Worm (Caenorhabditis elegans) whole organism, young adult: Measurements from ENCODE around the gene F55F10.3.

Experiments
- B0035.1 ChIP-seq: sonication (generic microtip); optimal IDR thresholded peaks from 2 replicates; lab custom pipeline; 2016; ENCODE audit warnings: missing genetic modification characterization, mild to moderate bottlenecking, missing compliant biosample characterization, missing genotype, missing genetic modification reagents
- F37B4.10 ChIP-seq: fragments of 200-800 bp; sonication (Bioruptor generic); IDR thresholded peaks from 2 replicates; pipeline ENCODE4 v1.3.6; 2022; ENCODE audit warnings: missing genetic modification characterization, missing compliant biosample characterization
- F39B2.1 ChIP-seq: fragments of 200-800 bp; sonication (Bioruptor generic); IDR thresholded peaks from 2 replicates; pipeline ENCODE4 v1.3.6; 2022; ENCODE audit warnings: missing genetic modification reagents, missing genetic modification characterization, missing compliant biosample characterization
- F55B11.4 ChIP-seq: sonication (generic microtip); optimal IDR thresholded peaks from 2 replicates; lab custom pipeline; 2016; ENCODE audit warnings: missing compliant biosample characterization, missing genetic modification characterization, borderline replicate concordance; ENCODE audit not compliant: insufficient read depth
- F57C9.4 ChIP-seq: sonication (generic microtip); optimal IDR thresholded peaks from 2 replicates; lab custom pipeline; 2017; ENCODE audit warnings: mild to moderate bottlenecking, missing genetic modification characterization, missing compliant biosample characterization
- T26A5.8 ChIP-seq: sonication (generic microtip); optimal IDR thresholded peaks from 2 replicates; lab custom pipeline; 2016; ENCODE audit warnings: missing genetic modification characterization, missing compliant biosample characterization
- Y56A3A.18 ChIP-seq: fragments of 200-800 bp; sonication (Bioruptor generic); IDR thresholded peaks from 2 replicates; pipeline ENCODE4 v1.3.6; 2022; ENCODE audit warnings: missing genetic modification reagents, missing genetic modification characterization, missing compliant biosample characterization
- attf-5 ChIP-seq: fragments of 200-800 bp; sonication (Bioruptor generic); optimal IDR thresholded peaks from 2 replicates; lab custom pipeline; 2018; ENCODE audit warnings: mild to moderate bottlenecking, missing genetic modification characterization, missing compliant biosample characterization
- cebp-1 ChIP-seq, 2 experiments: fragments of 200-800 bp in 1 of 2; sonication (Bioruptor generic) in 1 of 2; sonication (generic microtip) in 1 of 2; IDR thresholded peaks in 1 of 2; optimal IDR thresholded peaks in 1 of 2; 2 replicates each; pipeline versions ENCODE4 v1.3.6 to Lab custom; 2017 to 2022; ENCODE audit warnings: missing compliant biosample characterization in 2 of 2, missing genetic modification characterization in 2 of 2, mild to moderate bottlenecking in 1 of 2, missing genetic modification reagents in 1 of 2, moderate library complexity in 1 of 2
- ceh-79 ChIP-seq: sonication (generic microtip); optimal IDR thresholded peaks from 2 replicates; lab custom pipeline; 2017; ENCODE audit warnings: mild to moderate bottlenecking, missing genetic modification characterization, missing compliant biosample characterization
- ceh-91 ChIP-seq: fragments of 200-800 bp; sonication (Bioruptor generic); IDR thresholded peaks from 2 replicates; pipeline ENCODE4 v1.3.6; 2022; ENCODE audit warnings: missing genetic modification reagents, missing genetic modification characterization, missing compliant biosample characterization
- chd-7 ChIP-seq: sonication (generic microtip); optimal IDR thresholded peaks from 2 replicates; lab custom pipeline; 2016; ENCODE audit warnings: mild to moderate bottlenecking, missing genetic modification characterization, moderate library complexity, missing compliant biosample characterization
- dox-1 ChIP-seq: fragments of 200-800 bp; sonication (Bioruptor generic); IDR thresholded peaks from 2 replicates; pipeline ENCODE4 v1.3.6; 2022; ENCODE audit warnings: missing genetic modification reagents, missing genetic modification characterization, missing compliant biosample characterization
- egrh-3 ChIP-seq: fragments of 200-800 bp; sonication (Bioruptor generic); IDR thresholded peaks from 2 replicates; pipeline ENCODE4 v1.3.6; 2022; ENCODE audit warnings: missing genetic modification reagents, missing genetic modification characterization, missing compliant biosample characterization
- ekl-4 ChIP-seq: fragments of 200-800 bp; sonication (Bioruptor generic); IDR thresholded peaks from 2 replicates; pipeline ENCODE4 v1.3.6; 2022; ENCODE audit warnings: missing genetic modification reagents, missing genetic modification characterization, missing compliant biosample characterization
- fkh-3 ChIP-seq: sonication (generic microtip); optimal IDR thresholded peaks from 2 replicates; lab custom pipeline; 2016; ENCODE audit warnings: mild to moderate bottlenecking, missing genetic modification characterization, missing compliant biosample characterization
- hlh-26 ChIP-seq: fragments of 200-800 bp; sonication (Bioruptor generic); conservative IDR thresholded peaks from 2 replicates; pipeline ENCODE4 v1.3.6; 2022; ENCODE audit warnings: missing genetic modification reagents, missing genetic modification characterization, missing compliant biosample characterization
- hmg-1.2 ChIP-seq: fragments of 200-800 bp; sonication (Bioruptor generic); IDR thresholded peaks from 2 replicates; pipeline ENCODE4 v1.3.6; 2022; ENCODE audit warnings: missing genetic modification reagents, missing genetic modification characterization, missing compliant biosample characterization
- let-526 ChIP-seq: fragments of 200-800 bp; sonication (Bioruptor generic); IDR thresholded peaks from 2 replicates; pipeline ENCODE4 v1.3.6; 2022; ENCODE audit warnings: missing genetic modification reagents, missing genetic modification characterization, missing compliant biosample characterization
- lin-26 ChIP-seq: fragments of 200-800 bp; sonication (Bioruptor generic); IDR thresholded peaks from 2 replicates; pipeline ENCODE4 v1.3.6; 2022; ENCODE audit warnings: missing genetic modification reagents, missing genetic modification characterization, missing compliant biosample characterization
- lin-35 ChIP-seq, 3 experiments: fragments of 150-350 bp in 2 of 3; sonication (generic microtip) in 1 of 3; optimal IDR thresholded peaks; 2 replicates each; lab custom pipeline; 2014 to 2018; ENCODE audit warnings: missing biosample characterization in 3 of 3, missing genetic modification characterization in 3 of 3, missing genetic modification reagents in 3 of 3
- lin-40 ChIP-seq: sonication (generic microtip); optimal IDR thresholded peaks from 2 replicates; lab custom pipeline; 2016; ENCODE audit warnings: missing genetic modification characterization, mild to moderate bottlenecking, missing compliant biosample characterization, missing genotype, missing genetic modification reagents
- lir-1 ChIP-seq: fragments of 200-800 bp; sonication (Bioruptor generic); conservative IDR thresholded peaks from 2 replicates; pipeline ENCODE4 v1.3.6; 2022; ENCODE audit warnings: missing genetic modification reagents, missing genetic modification characterization, missing compliant biosample characterization
- nhr-179 ChIP-seq: sonication (generic microtip); optimal IDR thresholded peaks from 2 replicates; lab custom pipeline; 2016; ENCODE audit warnings: mild to moderate bottlenecking, missing genetic modification characterization, missing compliant biosample characterization
- rec-8 ChIP-seq, 2 experiments: sonication (generic microtip); optimal IDR thresholded peaks; 2 replicates each; lab custom pipeline; 2016; ENCODE audit warnings: mild to moderate bottlenecking in 2 of 2, missing genetic modification characterization in 2 of 2, missing genetic modification reagents in 2 of 2, missing genotype in 2 of 2, missing biosample characterization in 1 of 2, missing compliant biosample characterization in 1 of 2, moderate library complexity in 1 of 2
- rpc-1 ChIP-seq, 2 experiments: fragments of 150-350 bp in 1 of 2; sonication (generic microtip) in 1 of 2; optimal IDR thresholded peaks; 2 replicates each; lab custom pipeline; 2014 to 2018; ENCODE audit warnings: missing biosample characterization in 1 of 2, missing genetic modification characterization in 1 of 2, missing genetic modification reagents in 1 of 2, missing genotype in 1 of 2
- snpc-1.1 ChIP-seq: sonication (generic microtip); optimal IDR thresholded peaks from 2 replicates; lab custom pipeline; 2017; ENCODE audit warnings: missing genetic modification characterization, mild to moderate bottlenecking, missing compliant biosample characterization, antibody characterized with exemption, moderate library complexity, missing genotype, missing genetic modification reagents; ENCODE audit not compliant: insufficient read depth
- snpc-1.3 ChIP-seq: sonication (generic microtip); optimal IDR thresholded peaks from 2 replicates; lab custom pipeline; 2017; ENCODE audit warnings: missing genetic modification characterization, mild to moderate bottlenecking, missing compliant biosample characterization, antibody characterized with exemption, moderate library complexity, missing genotype, missing genetic modification reagents; ENCODE audit not compliant: insufficient read depth
- somi-1 ChIP-seq: fragments of 200-800 bp; sonication (Bioruptor generic); optimal IDR thresholded peaks from 2 replicates; lab custom pipeline; 2018; ENCODE audit warnings: mild to moderate bottlenecking, missing genetic modification characterization, missing compliant biosample characterization
- tbp1 ChIP-seq: fragments of 200-800 bp; sonication (Bioruptor generic); optimal IDR thresholded peaks from 2 replicates; lab custom pipeline; 2018; ENCODE audit warnings: mild to moderate bottlenecking, missing genetic modification characterization, missing compliant biosample characterization
- zfh-2 ChIP-seq: fragments of 200-800 bp; sonication (Bioruptor generic); conservative IDR thresholded peaks from 2 replicates; pipeline ENCODE4 v1.3.6; 2022; ENCODE audit warnings: missing genetic modification reagents, missing genetic modification characterization, missing compliant biosample characterization
- ztf-22 ChIP-seq: fragments of 200-800 bp; sonication (Bioruptor generic); optimal IDR thresholded peaks from 2 replicates; lab custom pipeline; 2018; ENCODE audit warnings: mild to moderate bottlenecking, missing genetic modification characterization, moderate library complexity, missing compliant biosample characterization
- ztf-25 ChIP-seq: fragments of 200-800 bp; sonication (Bioruptor generic); IDR thresholded peaks from 2 replicates; pipeline ENCODE4 v1.3.6; 2022; ENCODE audit warnings: missing genetic modification reagents, missing genetic modification characterization, missing compliant biosample characterization
- ztf-26 ChIP-seq: sonication (generic microtip); optimal IDR thresholded peaks from 2 replicates; lab custom pipeline; 2017; ENCODE audit warnings: missing genetic modification characterization, missing compliant biosample characterization

Gene F55F10.3

ce11 chrIV:4400350-4401326 lies 40.9 kb downstream of the F55F10.3 start, which contains the start of gene Y24D9A.6 (continued):
- TF ChIP-seq F39B2.1 (GFP tag; lab: Robert Waterston, UW): no peak
- TF ChIP-seq ztf-25: no peak
- TF ChIP-seq cebp-1 (GFP tag; IDR thresholded peaks at IDR 0.05; lab: Robert Waterston, UW): no peak
- peak; percentile 43 for TF ChIP-seq cebp-1 (tag; optimal IDR thresholded peaks at IDR 0.05; lab: Kevin White, UChicago)
- TF ChIP-seq ceh-91 (GFP tag; lab: Robert Waterston, UW): no peak
- TF ChIP-seq T26A5.8: no peak
- no peak for TF ChIP-seq ekl-4
- no peak for TF ChIP-seq fkh-3
- TF ChIP-seq tbp1 (GFP tag; lab: Kevin White, UChicago): no peak
- TF ChIP-seq dox-1: no peak
- TF ChIP-seq F37B4.10 (GFP tag; lab: Robert Waterston, UW): no peak
- no peak for TF ChIP-seq Y56A3A.18 (GFP tag; lab: Robert Waterston, UW)
- peak; percentile 58 for TF ChIP-seq zfh-2 (GFP tag; lab: Robert Waterston, UW)
- TF ChIP-seq snpc-1.3 (tag; lab: Kevin White, UChicago): no peak
- peak; percentile 84 for TF ChIP-seq somi-1 (GFP tag; lab: Kevin White, UChicago)
- TF ChIP-seq ztf-22 (GFP tag; lab: Kevin White, UChicago): no peak
- TF ChIP-seq B0035.1 (tag; lab: Kevin White, UChicago): no peak
- TF ChIP-seq hlh-26 (GFP tag; lab: Robert Waterston, UW): no peak
- TF ChIP-seq attf-5: no peak
- peak; percentile 63 for TF ChIP-seq hmg-1.2 (GFP tag; lab: Robert Waterston, UW)
- no peak for TF ChIP-seq F55B11.4
- peak in 1 of 3 experiments; percentile 19 for TF ChIP-seq lin-35 (GFP tag; optimal IDR thresholded peaks at IDR 0.05; lab: Kevin White, UChicago)
- no peak for TF ChIP-seq snpc-1.1 (tag; lab: Kevin White, UChicago)
- TF ChIP-seq chd-7: peak; percentile 60
- TF ChIP-seq F57C9.4 (tag; lab: Kevin White, UChicago): no peak
- no peak for TF ChIP-seq lir-1 (GFP tag; lab: Robert Waterston, UW)
- no peak for TF ChIP-seq rec-8 (tag; optimal IDR thresholded peaks at IDR 0.05; lab: Kevin White, UChicago)
- TF ChIP-seq let-526: no peak
- TF ChIP-seq egrh-3 (GFP tag; lab: Robert Waterston, UW): peak; percentile 33; the same call in 1 of the 2 replicates
- TF ChIP-seq nhr-179 (tag; lab: Kevin White, UChicago): no peak
- TF ChIP-seq lin-26 (GFP tag; lab: Robert Waterston, UW): 0 out of 2 replicates have a peak, but pooled peaks have one; percentile 33
- TF ChIP-seq rpc-1 (optimal IDR thresholded peaks at IDR 0.05; lab: Kevin White, UChicago): no peak
- TF ChIP-seq rpc-1 (tag; optimal IDR thresholded peaks at IDR 0.05; lab: Kevin White, UChicago): no peak

- TF ChIP-seq ztf-26 (tag; lab: Kevin White, UChicago) (peak; percentile 17), nhr-179 (tag; lab: Kevin White, UChicago) (no peak), ceh-79 (no peak), lin-40 (tag; lab: Kevin White, UChicago) (peak; percentile 21), somi-1 (GFP tag; lab: Kevin White, UChicago) (peak; percentile 1)
Observed at ce11 chrIV:4402413-4402812, 42.7 kb downstream of the F55F10.3 start.
